Worm (Caenorhabditis elegans) whole organism, L4 larva: ENCODE data around the gene srz-63.

Experiments
- R02D3.7 ChIP-seq: fragments of 150-350 bp; sonication (generic microtip); optimal IDR thresholded peaks from 3 replicates; lab custom pipeline; 2014; ENCODE audit warnings: missing biosample characterization, missing genetic modification characterization
- ZK546.5 ChIP-seq, 2 experiments: sonication (generic microtip); optimal IDR thresholded peaks; 2 replicates each; lab custom pipeline; 2017; ENCODE audit warnings: missing biosample characterization in 2 of 2, missing genetic modification characterization in 2 of 2
- ama-1 ChIP-seq: fragments of 150-350 bp; optimal IDR thresholded peaks from 2 replicates; lab custom pipeline; 2014; ENCODE audit warnings: inconsistent platforms, mixed read lengths
- ces-1 ChIP-seq: fragments of 150-350 bp; sonication (generic microtip); optimal IDR thresholded peaks from 4 replicates; lab custom pipeline; 2014; ENCODE audit warnings: missing biosample characterization, missing genetic modification reagents, missing genetic modification characterization
- gei-8 ChIP-seq: fragments of 200-800 bp; sonication (Bioruptor generic); optimal IDR thresholded peaks from 2 replicates; lab custom pipeline; 2018; ENCODE audit warnings: mild to moderate bottlenecking, missing genetic modification characterization, missing compliant biosample characterization
- pha-4 ChIP-seq, 2 experiments: fragments of 150-350 bp in 1 of 2; fragments of 200-800 bp in 1 of 2; sonication (Bioruptor generic) in 1 of 2; IDR thresholded peaks in 1 of 2; optimal IDR thresholded peaks in 1 of 2; 2 replicates each; pipeline versions ENCODE4 v1.3.6 to Lab custom; 2014 to 2022; ENCODE audit warnings: missing genetic modification characterization in 2 of 2, missing genetic modification reagents in 2 of 2, missing biosample characterization in 1 of 2, missing compliant biosample characterization in 1 of 2
- pqm-1 ChIP-seq: sonication (generic microtip); optimal IDR thresholded peaks from 2 replicates; lab custom pipeline; 2017; ENCODE audit warnings: missing biosample characterization, missing genetic modification characterization
- rbr-2 ChIP-seq: sonication (generic microtip); optimal IDR thresholded peaks from 2 replicates; lab custom pipeline; 2016; ENCODE audit warnings: missing genotype, missing genetic modification characterization, missing compliant biosample characterization
- snpc-4 ChIP-seq: fragments of 150-350 bp; optimal IDR thresholded peaks from 2 replicates; lab custom pipeline; 2014; ENCODE audit warnings: missing biosample characterization, missing genetic modification characterization
- unc-62 ChIP-seq, 3 experiments: fragments of 150-350 bp in 1 of 3; sonication (generic microtip); optimal IDR thresholded peaks in 2 of 3; peaks in 1 of 3; 1 replicate in 1 of 3; 2 replicates in 2 of 3; lab custom pipeline; 2014 to 2017; ENCODE audit warnings: missing biosample characterization in 3 of 3, missing genetic modification characterization in 3 of 3, missing genetic modification reagents in 3 of 3, missing genotype in 1 of 3
- ztf-11 ChIP-seq: fragments of 150-350 bp; optimal IDR thresholded peaks from 2 replicates; lab custom pipeline; 2014; ENCODE audit warnings: missing biosample characterization, missing genetic modification characterization

ce11 chrII:1298169-1298568 lies 19.7 kb downstream of the srz-63 start, which contains the start of gene Y57G7A.1:
- TF ChIP-seq ces-1 = no peak
- TF ChIP-seq snpc-4 (tag; lab: Kevin White, UChicago) = no peak
- no peak for TF ChIP-seq pha-4 (GFP tag; IDR thresholded peaks at IDR 0.05; lab: Robert Waterston, UW)
- TF ChIP-seq pha-4 (tag; optimal IDR thresholded peaks at IDR 0.05; lab: Kevin White, UChicago) = no peak
- no peak for TF ChIP-seq unc-62 (GFP tag; optimal IDR thresholded peaks at IDR 0.05 in 1 of 2; lab: Kevin White, UChicago)
- no peak for TF ChIP-seq unc-62 (tag; optimal IDR thresholded peaks at IDR 0.05; lab: Kevin White, UChicago)
- no peak for TF ChIP-seq pqm-1 (tag; lab: Kevin White, UChicago)
- TF ChIP-seq ztf-11 (tag; lab: Kevin White, UChicago) = no peak
- no peak for TF ChIP-seq ama-1
- TF ChIP-seq gei-8 (GFP tag; lab: Kevin White, UChicago) = no peak
- TF ChIP-seq ZK546.5 (tag; optimal IDR thresholded peaks at IDR 0.05; lab: Kevin White, UChicago) = no peak
- no peak for TF ChIP-seq R02D3.7 (tag; lab: Kevin White, UChicago)
- no peak for TF ChIP-seq rbr-2 (tag; lab: Kevin White, UChicago)
